Worm (Caenorhabditis elegans) whole organism, L2 larva: ENCODE data around the gene B0273.1.
"Not testable (repeated sequence)": the region's sequence is repeated elsewhere in the genome, so short reads cannot be mapped to it uniquely, and the experiment has no call there.

Source experiments
- blmp-1 ChIP-seq: sonication (generic microtip); optimal IDR thresholded peaks from 2 replicates; lab custom pipeline; 2017; ENCODE audit warnings: missing genetic modification characterization, mild to moderate bottlenecking, missing compliant biosample characterization, antibody characterized with exemption, moderate library complexity; ENCODE audit not compliant: insufficient read depth
- elt-3 ChIP-seq: sonication (generic microtip); optimal IDR thresholded peaks from 2 replicates; lab custom pipeline; 2017; ENCODE audit warnings: missing biosample characterization, missing genetic modification characterization
- fos-1 ChIP-seq: fragments of 150-350 bp; optimal IDR thresholded peaks from 2 replicates; lab custom pipeline; 2014; ENCODE audit warnings: missing biosample characterization, missing genetic modification characterization
- nhr-77 ChIP-seq: fragments of 150-350 bp; optimal IDR thresholded peaks from 2 replicates; lab custom pipeline; 2014; ENCODE audit warnings: missing biosample characterization, missing genetic modification characterization
- unc-62 ChIP-seq: fragments of 150-350 bp; optimal IDR thresholded peaks from 2 replicates; lab custom pipeline; 2014; ENCODE audit warnings: missing biosample characterization, missing genetic modification reagents, missing genetic modification characterization

ce11 chrIV:5464403-5464802 is 29.4 kb upstream of the B0273.1 start, which contains the start of gene Y52D5A.2:
- not testable (repeated sequence) for TF ChIP-seq nhr-77 (tag; lab: Kevin White, UChicago); elt-3 (tag; lab: Kevin White, UChicago); unc-62 (GFP tag; lab: Kevin White, UChicago); blmp-1; fos-1 (tag; lab: Kevin White, UChicago)
